Worm (Caenorhabditis elegans): ENCODE data around the gene pmp-2.

The pmp-2 gene

DNA sequence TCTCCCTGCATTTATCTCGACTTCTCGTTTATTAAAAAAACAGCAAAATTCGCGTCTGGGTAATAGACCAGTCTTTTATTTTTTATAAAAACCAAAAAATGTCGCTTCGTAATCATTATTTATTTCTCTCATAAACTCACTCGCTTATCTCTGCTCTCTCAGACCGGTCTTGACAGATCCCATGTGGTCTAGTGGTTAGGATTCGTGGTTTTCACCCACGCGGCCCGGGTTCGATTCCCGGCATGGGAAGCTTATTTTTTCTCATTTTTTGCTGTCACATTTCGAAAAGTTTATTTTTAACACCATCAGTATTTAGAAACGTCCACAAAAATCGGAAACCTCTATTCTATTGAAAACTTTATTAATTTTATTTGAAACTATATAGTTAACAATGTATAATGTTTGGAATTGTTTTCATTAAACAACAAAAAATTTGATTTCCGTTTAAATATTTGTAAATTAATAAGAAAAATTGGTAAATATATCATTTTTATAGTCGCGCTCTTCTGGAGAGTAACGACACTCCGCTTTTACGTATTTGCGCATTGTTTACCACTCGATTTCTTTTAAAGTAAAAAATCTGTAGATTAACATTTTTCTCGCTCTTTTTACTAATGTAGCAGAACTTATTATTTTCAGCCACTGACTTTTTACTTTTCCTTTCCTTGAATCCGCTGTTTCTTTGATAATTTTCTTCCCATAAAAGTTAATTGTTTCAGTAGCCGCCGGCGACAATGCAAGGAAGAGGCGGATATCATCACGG is 10.6 kb upstream of the pmp-2 start, which contains the start of gene hrpl-1:
Gene hrpl-1 (plus strand): TSS at position 713 of the 763 bp plus-strand sequence.
- peak; percentile 24 for TF ChIP-seq nfya-1 (tag; optimal IDR thresholded peaks at IDR 0.05; ENCODE audit: insufficient read depth)
- TF ChIP-seq R02D3.7 (tag; optimal IDR thresholded peaks at IDR 0.05), result no peak
- no peak for TF ChIP-seq mdl-1 (tag; optimal IDR thresholded peaks at IDR 0.05)
- TF ChIP-seq egl-5 (tag; optimal IDR thresholded peaks at IDR 0.05), result no peak
- peak; percentile 35 for TF ChIP-seq nhr-43 (tag; optimal IDR thresholded peaks at IDR 0.05; ENCODE audit: poor library complexity, severe bottlenecking)
- no peak for TF ChIP-seq elt-3 (tag; optimal IDR thresholded peaks at IDR 0.05)
- no peak for TF ChIP-seq jun-1 (tag; optimal IDR thresholded peaks at IDR 0.05)

ce11 chrII:6897507-6897906 is 9.9 kb upstream of the pmp-2 start, which contains the start of gene C44B7.11:
Gene C44B7.11 (minus strand): TSS chrII:6897540.
- TF ChIP-seq lin-15B (tag; optimal IDR thresholded peaks at IDR 0.05) (no peak), pqm-1 (tag; optimal IDR thresholded peaks at IDR 0.05) (peak; percentile 29), elt-2 (tag; optimal IDR thresholded peaks at IDR 0.05) (peak; percentile 34)

DNA sequence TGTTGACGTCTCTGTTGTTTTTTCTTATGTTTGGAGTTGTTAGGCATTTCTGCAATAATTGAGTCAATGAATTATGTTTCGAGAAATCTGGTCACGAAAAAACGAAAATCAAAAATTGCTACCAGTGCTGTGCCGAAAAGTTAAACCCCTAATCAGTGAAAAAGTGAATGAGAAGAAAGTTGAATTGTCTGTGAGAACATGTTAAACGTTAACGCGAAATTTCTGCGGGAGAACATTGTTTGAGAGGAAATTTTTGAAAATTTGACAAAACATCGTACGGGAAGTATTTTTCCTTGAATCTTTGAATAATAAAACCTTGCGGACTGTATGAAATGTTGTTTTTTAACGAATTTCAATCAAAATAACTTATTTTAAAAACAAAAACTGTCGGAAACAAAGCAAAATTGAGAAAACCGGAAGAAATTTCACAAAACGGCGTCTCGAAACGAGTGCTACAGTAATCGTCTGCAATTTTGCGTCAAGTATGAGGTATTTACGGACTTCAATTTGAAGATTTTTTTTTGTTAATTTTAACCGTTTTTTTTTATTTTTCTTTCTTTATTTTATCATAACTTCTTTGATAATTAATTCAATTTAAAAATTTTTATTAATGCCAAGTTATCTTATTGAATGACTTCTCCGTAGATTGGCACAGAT is 6.1 kb upstream of the pmp-2 start, which contains the start of gene adal-1:
Gene adal-1 (minus strand): TSS at position 51 of the 657 bp plus-strand sequence.
- TF ChIP-seq nhr-237 (tag; optimal IDR thresholded peaks at IDR 0.05), result no peak

- peak; percentile 50 for TF ChIP-seq elt-2 (tag; optimal IDR thresholded peaks at IDR 0.05)
- peak; percentile 63 for TF ChIP-seq ama-1 (optimal IDR thresholded peaks at IDR 0.05)
- TF ChIP-seq nfya-1 (tag; optimal IDR thresholded peaks at IDR 0.05; ENCODE audit: insufficient read depth), result peak; percentile 46
- TF ChIP-seq ZK546.5 (tag; optimal IDR thresholded peaks at IDR 0.05), result no peak
- peak; percentile 86 for TF ChIP-seq jun-1 (tag; optimal IDR thresholded peaks at IDR 0.05)
- no peak for TF ChIP-seq tbx-2 (tag; optimal IDR thresholded peaks at IDR 0.05)
- peak; percentile 60 for TF ChIP-seq nhr-23 (tag; optimal IDR thresholded peaks at IDR 0.05)
- TF ChIP-seq elt-1 (tag; optimal IDR thresholded peaks at IDR 0.05), result no peak
- peak; percentile 85 for TF ChIP-seq nhr-43 (tag; optimal IDR thresholded peaks at IDR 0.05; ENCODE audit: poor library complexity, severe bottlenecking)
- TF ChIP-seq lin-39 (tag; optimal IDR thresholded peaks at IDR 0.05), result peak; percentile 41
- TF ChIP-seq nhr-25 (tag; optimal IDR thresholded peaks at IDR 0.05), result peak; percentile 39
- peak; percentile 64 for TF ChIP-seq lsy-12 (tag; optimal IDR thresholded peaks at IDR 0.05)
- peak; percentile 77 for TF ChIP-seq pqm-1 (tag; optimal IDR thresholded peaks at IDR 0.05)
- peak; percentile 50 for TF ChIP-seq pha-4 (tag; optimal IDR thresholded peaks at IDR 0.05)
Observed at ce11 chrII:6891838-6892237, 4.2 kb upstream of the pmp-2 start.

ce11 chrII:6891176-6891575 is 3.6 kb upstream of the pmp-2 start:
- TF ChIP-seq fos-1 (tag; optimal IDR thresholded peaks at IDR 0.05), result no peak
- TF ChIP-seq nhr-28 (tag; optimal IDR thresholded peaks at IDR 0.05), result no peak
- TF ChIP-seq jun-1 (tag; optimal IDR thresholded peaks at IDR 0.05), result peak; percentile 52
- TF ChIP-seq egl-5 (tag; optimal IDR thresholded peaks at IDR 0.05), result no peak
- no peak for TF ChIP-seq ztf-4 (tag; optimal IDR thresholded peaks at IDR 0.05)
- no peak for TF ChIP-seq egl-27 (tag; optimal IDR thresholded peaks at IDR 0.05)
- TF ChIP-seq sea-2 (GFP tag; optimal IDR thresholded peaks at IDR 0.05), result no peak
- peak; percentile 66 for TF ChIP-seq nfya-1 (tag; optimal IDR thresholded peaks at IDR 0.05; ENCODE audit: insufficient read depth)
- no peak for TF ChIP-seq skn-1 (tag; optimal IDR thresholded peaks at IDR 0.05)
- no peak for TF ChIP-seq fkh-10 (GFP tag; optimal IDR thresholded peaks at IDR 0.05)
- peak; percentile 82 for TF ChIP-seq mdl-1 (tag; optimal IDR thresholded peaks at IDR 0.05)
- TF ChIP-seq lsy-12 (tag; optimal IDR thresholded peaks at IDR 0.05), result peak; percentile 42
- TF ChIP-seq nhr-67 (tag; optimal IDR thresholded peaks at IDR 0.05), result no peak
- TF ChIP-seq nhr-77 (tag; optimal IDR thresholded peaks at IDR 0.05), result no peak
- peak; percentile 97 for TF ChIP-seq ama-1 (optimal IDR thresholded peaks at IDR 0.05)
- TF ChIP-seq pqm-1 (tag; optimal IDR thresholded peaks at IDR 0.05), result peak; percentile 72
- TF ChIP-seq ceh-82 (tag; optimal IDR thresholded peaks at IDR 0.05), result no peak
- peak; percentile 51 for TF ChIP-seq nhr-23 (tag; optimal IDR thresholded peaks at IDR 0.05)
- peak; percentile 89 for TF ChIP-seq lin-39 (tag; optimal IDR thresholded peaks at IDR 0.05)
- no peak for TF ChIP-seq ceh-16 (tag; optimal IDR thresholded peaks at IDR 0.05)
- peak; percentile 68 for TF ChIP-seq nhr-43 (tag; optimal IDR thresholded peaks at IDR 0.05; ENCODE audit: poor library complexity, severe bottlenecking)
- no peak for TF ChIP-seq nhr-11 (tag; optimal IDR thresholded peaks at IDR 0.05)
- peak; percentile 81 for TF ChIP-seq pha-4 (tag; optimal IDR thresholded peaks at IDR 0.05)
- no peak for TF ChIP-seq nhr-237 (tag; optimal IDR thresholded peaks at IDR 0.05)
- TF ChIP-seq nhr-25 (tag; optimal IDR thresholded peaks at IDR 0.05), result no peak
- TF ChIP-seq lin-15B (tag; optimal IDR thresholded peaks at IDR 0.05), result peak; percentile 38
- TF ChIP-seq snpc-4 (tag; optimal IDR thresholded peaks at IDR 0.05), result peak; percentile 33
- TF ChIP-seq aly-2 (tag; optimal IDR thresholded peaks at IDR 0.05), result no peak
- no peak for TF ChIP-seq ceh-9 (tag; optimal IDR thresholded peaks at IDR 0.05)
- TF ChIP-seq elt-3 (tag; optimal IDR thresholded peaks at IDR 0.05), result peak in 1 of 3 experiments; percentile 33
- no peak for TF ChIP-seq mml-1 (tag; optimal IDR thresholded peaks at IDR 0.05)
- TF ChIP-seq fkh-2 (tag; optimal IDR thresholded peaks at IDR 0.05), result no peak
- peak; percentile 35 for TF ChIP-seq hmg-11 (tag; optimal IDR thresholded peaks at IDR 0.05)
- TF ChIP-seq elt-2 (tag; optimal IDR thresholded peaks at IDR 0.05), result peak; percentile 67
- TF ChIP-seq daf-12 (tag; optimal IDR thresholded peaks at IDR 0.05), result no peak

Data from whole organism, L3 larva.